Fruit fly (Drosophila melanogaster): Measurements from ENCODE around the gene Octbeta1R.

Gene Octbeta1R

dm6 chr3R:22527192-22527591 lies 30.2 kb downstream of the Octbeta1R start:
- no peak for TF ChIP-seq usp (GFP tag; optimal IDR thresholded peaks at IDR 0.05)
- peak in 1 of 2 experiments; percentile 39 for TF ChIP-seq foxo (GFP tag; optimal IDR thresholded peaks at IDR 0.05)
- no peak for TF ChIP-seq N (GFP tag; optimal IDR thresholded peaks at IDR 0.05)
- TF ChIP-seq dl (GFP tag; optimal IDR thresholded peaks at IDR 0.05; ENCODE audit: insufficient read depth in 1 of 2, partially characterized antibody in 2 of 2) = no peak
- no peak for TF ChIP-seq Myc (optimal IDR thresholded peaks at IDR 0.05)
- TF ChIP-seq Rel (GFP tag; optimal IDR thresholded peaks at IDR 0.05) = no peak
- TF ChIP-seq Rel (tag; optimal IDR thresholded peaks at IDR 0.05) = peak; percentile 32
- no peak for TF ChIP-seq fru (GFP tag; optimal IDR thresholded peaks at IDR 0.05)
- TF ChIP-seq brk (GFP tag; optimal IDR thresholded peaks at IDR 0.05) = no peak
- no peak for TF ChIP-seq rgr (GFP tag; optimal IDR thresholded peaks at IDR 0.05)
- no peak for TF ChIP-seq Hnf4 (GFP tag; optimal IDR thresholded peaks at IDR 0.05)
- no peak for TF ChIP-seq Mio (GFP tag; optimal IDR thresholded peaks at IDR 0.05)
- TF ChIP-seq CrebA (GFP tag; optimal IDR thresholded peaks at IDR 0.05; ENCODE audit: borderline replicate concordance) = no peak
- no peak for TF ChIP-seq CG32264 (GFP tag; optimal IDR thresholded peaks at IDR 0.05)
- peak; percentile 37 for TF ChIP-seq Sp1 (GFP tag; optimal IDR thresholded peaks at IDR 0.05)
- no peak for TF ChIP-seq GATAd (GFP tag; optimal IDR thresholded peaks at IDR 0.05)
- TF ChIP-seq Dfd (GFP tag; optimal IDR thresholded peaks at IDR 0.05) = no peak
- TF ChIP-seq jim (GFP tag; optimal IDR thresholded peaks at IDR 0.05) = peak; percentile 35
- no peak for TF ChIP-seq Abd-B (GFP tag; optimal IDR thresholded peaks at IDR 0.05)
- no peak for TF ChIP-seq psq (GFP tag; optimal IDR thresholded peaks at IDR 0.05)
- peak; percentile 98 for TF ChIP-seq h (GFP tag; optimal IDR thresholded peaks at IDR 0.05)
- TF ChIP-seq HLH106 (tag; optimal IDR thresholded peaks at IDR 0.05) = no peak

dm6 chr3R:22527636-22528148 lies 30.7 kb downstream of the Octbeta1R start:
- TF ChIP-seq Hr83 (GFP tag; optimal IDR thresholded peaks at IDR 0.05; ENCODE audit: poor library complexity, severe bottlenecking) (peak; percentile 21), OdsH (GFP tag; optimal IDR thresholded peaks at IDR 0.05) (no peak), woc (GFP tag; optimal IDR thresholded peaks at IDR 0.05) (no peak), Rel (GFP tag; optimal IDR thresholded peaks at IDR 0.05) (no peak), Rel (tag; optimal IDR thresholded peaks at IDR 0.05) (peak; percentile 23), jim (GFP tag; optimal IDR thresholded peaks at IDR 0.05) (no peak), Jra (GFP tag; optimal IDR thresholded peaks at IDR 0.05) (no peak), CG9705 (GFP tag; optimal IDR thresholded peaks at IDR 0.05) (no peak), usp (GFP tag; optimal IDR thresholded peaks at IDR 0.05) (no peak)

dm6 chr3R:22528264-22529158 lies 31.5 kb downstream of the Octbeta1R start, which contains the start of gene CG5346:
CG5346 (minus strand) TSS chr3R:22528663.
- TF ChIP-seq N (GFP tag; optimal IDR thresholded peaks at IDR 0.05) (no peak), Jra (GFP tag; optimal IDR thresholded peaks at IDR 0.05) (no peak), CG9705 (GFP tag; optimal IDR thresholded peaks at IDR 0.05) (no peak), Hnf4 (GFP tag; optimal IDR thresholded peaks at IDR 0.05) (no peak), dmrt93B (GFP tag; optimal IDR thresholded peaks at IDR 0.05) (no peak), fru (GFP tag; optimal IDR thresholded peaks at IDR 0.05) (peak; percentile 99), dl (GFP tag; optimal IDR thresholded peaks at IDR 0.05; ENCODE audit: insufficient read depth in 1 of 2, partially characterized antibody in 2 of 2) (no peak), Rel (GFP tag; optimal IDR thresholded peaks at IDR 0.05) (no peak), Rel (tag; optimal IDR thresholded peaks at IDR 0.05) (no peak), Dif (GFP tag; optimal IDR thresholded peaks at IDR 0.05; ENCODE audit: partially characterized antibody) (no peak), tai (GFP tag; optimal IDR thresholded peaks at IDR 0.05) (peak; percentile 36), CG32264 (GFP tag; optimal IDR thresholded peaks at IDR 0.05) (no peak), rgr (GFP tag; optimal IDR thresholded peaks at IDR 0.05) (no peak), Hr83 (GFP tag; optimal IDR thresholded peaks at IDR 0.05; ENCODE audit: poor library complexity, severe bottlenecking) (no peak), Hr78 (GFP tag; optimal IDR thresholded peaks at IDR 0.05) (no peak), GATAd (GFP tag; optimal IDR thresholded peaks at IDR 0.05) (no peak), Abd-B (GFP tag; optimal IDR thresholded peaks at IDR 0.05) (no peak), OdsH (GFP tag; optimal IDR thresholded peaks at IDR 0.05) (no peak), br (GFP tag; optimal IDR thresholded peaks at IDR 0.05) (no peak), jim (GFP tag; optimal IDR thresholded peaks at IDR 0.05) (peak; percentile 22), lola (GFP tag; optimal IDR thresholded peaks at IDR 0.05) (no peak), usp (GFP tag; optimal IDR thresholded peaks at IDR 0.05) (no peak), ey (GFP tag; optimal IDR thresholded peaks at IDR 0.05) (no peak), Dfd (GFP tag; optimal IDR thresholded peaks at IDR 0.05) (no peak)

Measured in whole organism, wandering third instar larva.